Worm (Caenorhabditis elegans) whole organism, L3 larva: ENCODE measurements around the gene T26C5.4.

Experiments
- aly-2 ChIP-seq: fragments of 150-350 bp; optimal IDR thresholded peaks from 2 replicates; lab custom pipeline; 2014; ENCODE audit warnings: missing biosample characterization, missing genetic modification characterization
- ceh-82 ChIP-seq: fragments of 150-350 bp; optimal IDR thresholded peaks from 2 replicates; lab custom pipeline; 2014; ENCODE audit warnings: missing biosample characterization, missing genetic modification characterization
- fkh-2 ChIP-seq: fragments of 150-350 bp; optimal IDR thresholded peaks from 2 replicates; lab custom pipeline; 2014; ENCODE audit warnings: missing biosample characterization, missing genetic modification reagents, missing genetic modification characterization
- zag-1 ChIP-seq: fragments of 150-350 bp; optimal IDR thresholded peaks from 2 replicates; lab custom pipeline; 2014; ENCODE audit warnings: missing biosample characterization, missing genetic modification characterization

- no peak for TF ChIP-seq aly-2 (tag; lab: Kevin White, UChicago)
- no peak for TF ChIP-seq zag-1 (tag; lab: Kevin White, UChicago)
- TF ChIP-seq fkh-2 (tag; lab: Kevin White, UChicago): no peak
- no peak for TF ChIP-seq ceh-82 (tag; lab: Kevin White, UChicago)
Observed at ce11 chrII:9213055-9213708, 37.1 kb downstream of the T26C5.4 start, which contains the start of gene znfx-1.
